Fruit fly (Drosophila melanogaster) whole organism, embryonic: ENCODE measurements around the gene Dora.
A peak's percentile ranks its signal among the peaks of the same experiment; 100 is the strongest.

Experiments
- CG12659 ChIP-seq: fragments of 200-800 bp; sonication (Bioruptor generic); optimal IDR thresholded peaks from 3 replicates; lab custom pipeline; 2017; ENCODE audit warnings: mild to moderate bottlenecking, missing biosample characterization, missing genetic modification reagents, missing genetic modification characterization
- CG14710 ChIP-seq: fragments of 200-800 bp; sonication (Bioruptor generic); optimal IDR thresholded peaks from 3 replicates; lab custom pipeline; 2019; ENCODE audit warnings: missing biosample characterization, mild to moderate bottlenecking, missing genetic modification characterization, moderate library complexity
- CG1603 ChIP-seq: fragments of 200-800 bp; sonication (Bioruptor generic); optimal IDR thresholded peaks from 2 replicates; lab custom pipeline; 2019; ENCODE audit warnings: missing biosample characterization, mild to moderate bottlenecking, missing genetic modification characterization, moderate library complexity
- CG17361 ChIP-seq: fragments of 200-800 bp; sonication (Bioruptor generic); IDR thresholded peaks from 3 replicates; pipeline ENCODE4 v1.3.6; 2022; ENCODE audit warnings: missing biosample characterization, missing genetic modification characterization
- CG17568 ChIP-seq: fragments of 200-800 bp; sonication (Bioruptor generic); optimal IDR thresholded peaks from 2 replicates; lab custom pipeline; 2018; ENCODE audit warnings: missing biosample characterization, mild to moderate bottlenecking, missing genetic modification characterization, moderate library complexity
- CG18599 ChIP-seq: fragments of 200-800 bp; sonication (Bioruptor generic); optimal IDR thresholded peaks from 3 replicates; lab custom pipeline; 2017; ENCODE audit warnings: missing biosample characterization, missing genetic modification characterization, mild to moderate bottlenecking, moderate library complexity, missing genetic modification reagents
- CG2678 ChIP-seq: fragments of 200-800 bp; sonication (Bioruptor generic); optimal IDR thresholded peaks from 3 replicates; lab custom pipeline; 2019; ENCODE audit warnings: missing biosample characterization, mild to moderate bottlenecking, missing genetic modification characterization, moderate library complexity
- CG2889 ChIP-seq: fragments of 200-800 bp; sonication (Bioruptor generic); IDR thresholded peaks from 3 replicates; pipeline ENCODE4 v1.3.6; 2022; ENCODE audit warnings: missing biosample characterization, missing genetic modification characterization
- CG30431 ChIP-seq: fragments of 200-800 bp; sonication (Bioruptor generic); optimal IDR thresholded peaks from 2 replicates; lab custom pipeline; 2017; ENCODE audit warnings: missing biosample characterization, missing genetic modification characterization
- CG31441 ChIP-seq: fragments of 200-800 bp; sonication (Bioruptor generic); IDR thresholded peaks from 2 replicates; pipeline ENCODE4 v1.3.6; 2022; ENCODE audit warnings: missing biosample characterization, missing genetic modification characterization
- CG32532 ChIP-seq: fragments of 200-800 bp; sonication (Bioruptor generic); IDR thresholded peaks from 2 replicates; pipeline ENCODE4 v1.3.6; 2022; ENCODE audit warnings: missing biosample characterization, missing genetic modification characterization
- CG32772 ChIP-seq: fragments of 200-800 bp; sonication (Bioruptor generic); IDR thresholded peaks from 2 replicates; pipeline ENCODE4 v1.3.6; 2022; ENCODE audit warnings: missing biosample characterization, missing genetic modification characterization
- CG3847 ChIP-seq: fragments of 200-800 bp; sonication (Bioruptor generic); IDR thresholded peaks from 2 replicates; pipeline ENCODE4 v1.3.6; 2022; ENCODE audit warnings: missing biosample characterization, missing genetic modification characterization
- CG4707 ChIP-seq: fragments of 200-800 bp; sonication (Bioruptor generic); optimal IDR thresholded peaks from 2 replicates; lab custom pipeline; 2018; ENCODE audit warnings: missing biosample characterization, mild to moderate bottlenecking, missing genetic modification characterization, moderate library complexity
- CG7745 ChIP-seq: fragments of 200-800 bp; sonication (Bioruptor generic); optimal IDR thresholded peaks from 2 replicates; lab custom pipeline; 2018; ENCODE audit warnings: missing biosample characterization, mild to moderate bottlenecking, missing genetic modification characterization, moderate library complexity
- CG8281 ChIP-seq: fragments of 200-800 bp; sonication (Bioruptor generic); optimal IDR thresholded peaks from 2 replicates; lab custom pipeline; 2018; ENCODE audit warnings: missing biosample characterization, mild to moderate bottlenecking, missing genetic modification characterization, moderate library complexity
- CG8359 ChIP-seq: fragments of 200-800 bp; sonication (Bioruptor generic); optimal IDR thresholded peaks from 2 replicates; lab custom pipeline; 2017; ENCODE audit warnings: missing biosample characterization, mild to moderate bottlenecking, missing genetic modification characterization, borderline replicate concordance
- CG8388 ChIP-seq: fragments of 200-800 bp; sonication (Bioruptor generic); optimal IDR thresholded peaks from 2 replicates; lab custom pipeline; 2019; ENCODE audit warnings: missing biosample characterization, mild to moderate bottlenecking, missing genetic modification characterization, moderate library complexity
- CTCF ChIP-seq: fragments of 200-800 bp; sonication (Bioruptor generic); optimal IDR thresholded peaks from 2 replicates; lab custom pipeline; 2017; ENCODE audit warnings: missing biosample characterization, mild to moderate bottlenecking, missing genetic modification characterization, moderate library complexity
- Chrac-16 ChIP-seq: fragments of 200-800 bp; sonication (Bioruptor generic); optimal IDR thresholded peaks from 3 replicates; lab custom pipeline; 2016; ENCODE audit warnings: missing biosample characterization, missing genetic modification characterization
- CkIIα-i1 ChIP-seq: fragments of 200-800 bp; sonication (Bioruptor generic); IDR thresholded peaks from 2 replicates; pipeline ENCODE4 v1.3.6; 2022; ENCODE audit warnings: missing biosample characterization, missing genetic modification characterization
- D ChIP-seq, 2 experiments: fragments of 200-800 bp in 1 of 2; fragments of >200 bp in 1 of 2; sonication (Bioruptor generic) in 1 of 2; optimal IDR thresholded peaks; 2 replicates in 1 of 2; 3 replicates in 1 of 2; lab custom pipeline; 2017; ENCODE audit warnings: mild to moderate bottlenecking in 1 of 2, missing biosample characterization in 1 of 2, missing genetic modification characterization in 1 of 2, missing genetic modification reagents in 1 of 2
- Drgx ChIP-seq: fragments of 200-800 bp; sonication (Bioruptor generic); IDR thresholded peaks from 2 replicates; pipeline ENCODE4 v1.3.6; 2022; ENCODE audit warnings: missing biosample characterization, missing genetic modification characterization
- HLH3B ChIP-seq: fragments of 200-800 bp; sonication (Bioruptor generic); IDR thresholded peaks from 2 replicates; pipeline ENCODE4 v1.3.6; 2022; ENCODE audit warnings: missing biosample characterization, missing genetic modification characterization
- Hsf ChIP-seq: fragments of 200-800 bp; sonication (Bioruptor generic); optimal IDR thresholded peaks from 3 replicates; lab custom pipeline; 2016; ENCODE audit warnings: missing biosample characterization, missing genetic modification characterization
- MESR4 ChIP-seq: fragments of 200-800 bp; sonication (Bioruptor generic); optimal IDR thresholded peaks from 2 replicates; lab custom pipeline; 2018; ENCODE audit warnings: missing biosample characterization, mild to moderate bottlenecking, missing genetic modification characterization, moderate library complexity
- Mes4 ChIP-seq: fragments of 200-800 bp; sonication (Bioruptor generic); optimal IDR thresholded peaks from 2 replicates; lab custom pipeline; 2016; ENCODE audit warnings: missing biosample characterization, missing genetic modification characterization
- NC2β ChIP-seq: fragments of 200-800 bp; sonication (Bioruptor generic); optimal IDR thresholded peaks from 2 replicates; lab custom pipeline; 2016; ENCODE audit warnings: missing biosample characterization, missing genetic modification characterization
- Nf-YB ChIP-seq: fragments of 200-800 bp; sonication (Bioruptor generic); optimal IDR thresholded peaks from 3 replicates; lab custom pipeline; 2019; ENCODE audit warnings: missing biosample characterization, mild to moderate bottlenecking, missing genetic modification characterization, moderate library complexity
- PHDP ChIP-seq: fragments of 200-800 bp; sonication (Bioruptor generic); optimal IDR thresholded peaks from 3 replicates; lab custom pipeline; 2018; ENCODE audit warnings: missing biosample characterization, mild to moderate bottlenecking, missing genetic modification characterization, moderate library complexity
- Poxn ChIP-seq: fragments of 200-800 bp; sonication (Bioruptor generic); IDR thresholded peaks from 2 replicates; pipeline ENCODE4 v1.3.6; 2022; ENCODE audit warnings: missing biosample characterization, missing genetic modification characterization
- Sry-δ ChIP-seq: fragments of 200-800 bp; sonication (Bioruptor generic); optimal IDR thresholded peaks from 2 replicates; lab custom pipeline; 2016; ENCODE audit warnings: missing biosample characterization, missing genetic modification characterization
- Xrp1 ChIP-seq: fragments of 200-800 bp; sonication (Bioruptor generic); IDR thresholded peaks from 2 replicates; pipeline ENCODE4 v1.3.6; 2022; ENCODE audit warnings: missing biosample characterization, missing genetic modification characterization
- ara ChIP-seq: fragments of 200-800 bp; sonication (Bioruptor generic); IDR thresholded peaks from 2 replicates; pipeline ENCODE4 v1.3.6; 2022; ENCODE audit warnings: missing biosample characterization, missing genetic modification characterization
- bab2 ChIP-seq: fragments of 200-800 bp; sonication (Bioruptor generic); optimal IDR thresholded peaks from 2 replicates; lab custom pipeline; 2016; ENCODE audit warnings: missing biosample characterization, missing genetic modification characterization
- bowl ChIP-seq: fragments of 200-800 bp; sonication (Bioruptor generic); IDR thresholded peaks from 2 replicates; pipeline ENCODE4 v1.3.6; 2022; ENCODE audit warnings: missing biosample characterization, missing genetic modification characterization
- dimm ChIP-seq: fragments of 200-800 bp; sonication (Bioruptor generic); IDR thresholded peaks from 2 replicates; pipeline ENCODE4 v1.3.6; 2022; ENCODE audit warnings: missing biosample characterization, missing genetic modification characterization
- dpn ChIP-seq, 2 experiments: fragments of 200-800 bp; sonication (Bioruptor generic); optimal IDR thresholded peaks; 3 replicates each; lab custom pipeline; 2016; ENCODE audit warnings: missing biosample characterization in 2 of 2, missing genetic modification characterization in 2 of 2
- gsb-n ChIP-seq: fragments of 200-800 bp; sonication (Bioruptor generic); optimal IDR thresholded peaks from 3 replicates; lab custom pipeline; 2018; ENCODE audit warnings: missing biosample characterization, mild to moderate bottlenecking, missing genetic modification characterization
- hkb ChIP-seq, 2 experiments: fragments of 200-800 bp in 1 of 2; fragments of >200 bp in 1 of 2; sonication (Bioruptor generic) in 1 of 2; IDR thresholded peaks in 1 of 2; optimal IDR thresholded peaks in 1 of 2; 2 replicates each; pipeline versions ENCODE4 v1.3.6 to Lab custom; 2017 to 2022; ENCODE audit warnings: missing biosample characterization in 1 of 2, missing genetic modification characterization in 1 of 2
- jumu ChIP-seq: fragments of 200-800 bp; sonication (Bioruptor generic); optimal IDR thresholded peaks from 3 replicates; lab custom pipeline; 2016; ENCODE audit warnings: missing biosample characterization, missing genetic modification characterization
- mirr ChIP-seq: fragments of 200-800 bp; sonication (Bioruptor generic); optimal IDR thresholded peaks from 3 replicates; lab custom pipeline; 2018; ENCODE audit warnings: missing biosample characterization, mild to moderate bottlenecking, missing genetic modification characterization
- nmo ChIP-seq: fragments of 200-800 bp; sonication (Bioruptor generic); optimal IDR thresholded peaks from 2 replicates; lab custom pipeline; 2018; ENCODE audit warnings: missing biosample characterization, mild to moderate bottlenecking, missing genetic modification characterization, moderate library complexity
- oc ChIP-seq: fragments of 200-800 bp; sonication (Bioruptor generic); optimal IDR thresholded peaks from 2 replicates; lab custom pipeline; 2018; ENCODE audit warnings: missing biosample characterization, mild to moderate bottlenecking, missing genetic modification characterization, moderate library complexity
- pan ChIP-seq, 4 experiments: fragments of >200 bp in 3 of 4; fragments of 200-800 bp in 1 of 4; sonication (Bioruptor generic) in 1 of 4; optimal IDR thresholded peaks in 3 of 4; IDR thresholded peaks in 1 of 4; 2 replicates each; pipeline versions ENCODE4 v1.3.6 to Lab custom; 2017 to 2022; ENCODE audit warnings: missing biosample characterization in 2 of 4, missing genetic modification characterization in 2 of 4, mixed read lengths in 1 of 4
- rib ChIP-seq: fragments of 200-800 bp; sonication (Bioruptor generic); IDR thresholded peaks from 2 replicates; pipeline ENCODE4 v1.3.6; 2022; ENCODE audit warnings: missing biosample characterization, missing genetic modification characterization
- trem ChIP-seq: fragments of 200-800 bp; optimal IDR thresholded peaks from 3 replicates; lab custom pipeline; 2019; ENCODE audit warnings: missing biosample characterization, mild to moderate bottlenecking, missing genetic modification characterization, moderate library complexity
- vvl ChIP-seq: fragments of 200-800 bp; sonication (Bioruptor generic); IDR thresholded peaks from 2 replicates; pipeline ENCODE4 v1.3.6; 2022; ENCODE audit warnings: missing biosample characterization, missing genetic modification characterization
- z ChIP-seq: fragments of 200-800 bp; sonication (Bioruptor generic); IDR thresholded peaks from 3 replicates; pipeline ENCODE4 v1.3.6; 2022; ENCODE audit warnings: missing biosample characterization, missing genetic modification characterization

The Dora gene

DNA sequence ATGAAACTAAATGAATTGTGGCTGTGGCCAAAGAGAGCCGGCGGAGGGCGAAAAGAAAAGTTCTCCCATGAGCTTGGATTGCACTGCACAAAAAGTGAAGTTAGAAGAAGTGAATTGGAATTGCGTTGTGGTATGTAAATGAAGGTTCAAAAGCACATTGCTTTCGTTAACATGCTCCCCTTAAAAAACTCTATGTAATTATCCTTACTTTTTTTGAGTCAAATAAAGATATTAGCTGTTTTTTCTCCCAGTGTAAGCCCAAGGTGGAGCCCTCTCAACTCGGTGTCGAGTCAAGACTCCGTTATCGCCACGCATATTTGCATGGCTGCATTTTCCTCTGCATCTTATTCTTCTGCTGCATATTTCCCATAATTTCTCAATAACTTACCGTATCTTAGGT is 59.8 kb downstream of the Dora start (continued):
- no peak for TF ChIP-seq pan (optimal IDR thresholded peaks at IDR 0.05; lab: Kevin White, UChicago)
- peak in 1 of 2 experiments; percentile 58 for TF ChIP-seq pan (GFP tag; optimal IDR thresholded peaks at IDR 0.05 in 1 of 2, IDR thresholded peaks at IDR 0.05 in 1 of 2)
- peak; percentile 23 for TF ChIP-seq Sry-δ
- no peak for TF ChIP-seq CTCF (GFP tag; lab: Kevin White, UChicago)
- peak; percentile 34 for TF ChIP-seq trem (tag; lab: Kevin White, UChicago)
- TF ChIP-seq CG14710 (tag; lab: Kevin White, UChicago), result peak; percentile 58
- peak; percentile 49 for TF ChIP-seq Nf-YB
- TF ChIP-seq PHDP (tag; lab: Kevin White, UChicago), result peak; percentile 5
- TF ChIP-seq CG3847 (GFP tag; lab: Robert Waterston, UW), result peak; percentile 27; the same call in 1 of the 2 replicates
- TF ChIP-seq gsb-n (tag; lab: Kevin White, UChicago), result peak; percentile 28
- peak; percentile 34 for TF ChIP-seq CG8359 (GFP tag; lab: Kevin White, UChicago)
- TF ChIP-seq oc (tag; lab: Kevin White, UChicago), result no peak
- peak; percentile 53 for TF ChIP-seq CG2678 (tag; lab: Kevin White, UChicago)
- TF ChIP-seq Chrac-16 (GFP tag; lab: Kevin White, UChicago), result peak; percentile 32
- TF ChIP-seq CG17361 (GFP tag; lab: Robert Waterston, UW), result peak; percentile 51
- no peak for TF ChIP-seq CG17568 (GFP tag; lab: Kevin White, UChicago)
- TF ChIP-seq CG32772 (GFP tag; lab: Robert Waterston, UW), result 0 out of 2 replicates have a peak, but pooled peaks have one; percentile 28
- peak; percentile 39 for TF ChIP-seq jumu
- no peak for TF ChIP-seq D (optimal IDR thresholded peaks at IDR 0.05; lab: Kevin White, UChicago)
- TF ChIP-seq D (GFP tag; optimal IDR thresholded peaks at IDR 0.05; lab: Kevin White, UChicago), result peak; percentile 61
- peak; percentile 25 for TF ChIP-seq Mes4
- peak; percentile 62 for TF ChIP-seq HLH3B (GFP tag; lab: Robert Waterston, UW)
- peak; percentile 54 for TF ChIP-seq Hsf (GFP tag; lab: Kevin White, UChicago)
- peak; percentile 82 for TF ChIP-seq ara (GFP tag; lab: Robert Waterston, UW)
- no peak for TF ChIP-seq rib (GFP tag; lab: Robert Waterston, UW)
- TF ChIP-seq nmo (GFP tag; lab: Kevin White, UChicago), result peak; percentile 62
- no peak for TF ChIP-seq bab2
- peak; percentile 5 for TF ChIP-seq NC2β (GFP tag; lab: Kevin White, UChicago)
- TF ChIP-seq CG18599 (GFP tag; lab: Kevin White, UChicago), result peak; percentile 10
- TF ChIP-seq CG7745 (tag; lab: Kevin White, UChicago), result no peak
- peak; percentile 53 for TF ChIP-seq CG30431 (GFP tag; lab: Kevin White, UChicago)
- TF ChIP-seq CG31441 (GFP tag; lab: Robert Waterston, UW), result peak; percentile 58; the same call in 1 of the 2 replicates
- TF ChIP-seq mirr, result no peak
- TF ChIP-seq Poxn (GFP tag; lab: Robert Waterston, UW), result no peak
- peak; percentile 45 for TF ChIP-seq CG8388
- no peak for TF ChIP-seq MESR4 (GFP tag; lab: Kevin White, UChicago)
- TF ChIP-seq bowl (GFP tag; lab: Robert Waterston, UW), result 0 out of 2 replicates have a peak, but pooled peaks have one; percentile 7
- peak; percentile 32 to 66 for TF ChIP-seq dpn (GFP tag; optimal IDR thresholded peaks at IDR 0.05; lab: Kevin White, UChicago)
- TF ChIP-seq Xrp1, result peak; percentile 78
- TF ChIP-seq dimm (GFP tag; lab: Robert Waterston, UW), result no peak
- TF ChIP-seq CG32532 (GFP tag; lab: Robert Waterston, UW), result peak; percentile 13; the same call in 1 of the 2 replicates
- TF ChIP-seq CG1603, result peak; percentile 78
- no peak for TF ChIP-seq z
- no peak for TF ChIP-seq CG4707 (GFP tag; lab: Kevin White, UChicago)
- no peak for TF ChIP-seq CkIIα-i1 (GFP tag; lab: Robert Waterston, UW)
- peak; percentile 72 for TF ChIP-seq vvl (GFP tag; lab: Robert Waterston, UW)
- no peak for TF ChIP-seq CG8281
- peak; percentile 60; the same call in 2 of the 3 replicates for TF ChIP-seq CG2889 (GFP tag; lab: Robert Waterston, UW)
- no peak for TF ChIP-seq hkb (optimal IDR thresholded peaks at IDR 0.05; lab: Kevin White, UChicago)
- TF ChIP-seq hkb (GFP tag; IDR thresholded peaks at IDR 0.05; lab: Robert Waterston, UW), result peak; percentile 73
- peak; percentile 61 for TF ChIP-seq Drgx
- peak; percentile 14 for TF ChIP-seq CG12659
